Worm (Caenorhabditis elegans): ENCODE results near the gene Y38H8A.2.

Y38H8A.2 gene

DNA sequence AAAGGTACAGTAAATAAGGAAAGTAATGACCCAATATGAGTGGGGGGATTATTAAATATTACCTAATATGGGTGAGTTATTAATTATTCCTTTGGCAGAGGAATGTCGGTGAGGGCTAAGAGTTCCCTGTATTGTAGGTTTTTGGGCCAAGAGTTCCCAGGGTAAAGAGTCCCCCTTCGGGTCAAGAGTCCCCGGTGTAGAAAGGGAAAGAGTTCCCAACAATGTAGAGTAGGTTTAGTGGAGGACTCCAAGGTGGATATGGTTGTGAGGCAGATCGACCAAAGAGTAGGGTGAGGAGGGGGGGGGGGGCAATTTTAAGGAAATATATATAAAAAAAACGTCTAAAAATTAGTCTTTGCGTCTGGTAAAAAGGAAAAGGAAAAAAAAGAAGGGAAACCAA is 17.3 kb upstream of the Y38H8A.2 start:
- TF ChIP-seq ttx-3 (tag; optimal IDR thresholded peaks at IDR 0.05) = no peak
- no peak for TF ChIP-seq hlh-13 (GFP tag; optimal IDR thresholded peaks at IDR 0.05)
- no peak for TF ChIP-seq unc-86 (tag; optimal IDR thresholded peaks at IDR 0.05)
- TF ChIP-seq dve-1 (tag; optimal IDR thresholded peaks at IDR 0.05) = no peak
- no peak for TF ChIP-seq pros-1 (tag; optimal IDR thresholded peaks at IDR 0.05)
- no peak for TF ChIP-seq madf-2 (tag; optimal IDR thresholded peaks at IDR 0.05)
- TF ChIP-seq eyg-1 (tag; optimal IDR thresholded peaks at IDR 0.05) = no peak
- no peak for TF ChIP-seq pha-4 (tag; optimal IDR thresholded peaks at IDR 0.05)
- TF ChIP-seq hlh-6 (tag; optimal IDR thresholded peaks at IDR 0.05) = no peak
- TF ChIP-seq F13H6.1 (tag; optimal IDR thresholded peaks at IDR 0.05) = no peak
- no peak for TF ChIP-seq ceh-31 (tag; optimal IDR thresholded peaks at IDR 0.05)
- TF ChIP-seq ceh-2 (tag; optimal IDR thresholded peaks at IDR 0.05) = no peak
- no peak for TF ChIP-seq elt-4 (tag; optimal IDR thresholded peaks at IDR 0.05)
- no peak for TF ChIP-seq ahr-1 (tag; optimal IDR thresholded peaks at IDR 0.05)

DNA sequence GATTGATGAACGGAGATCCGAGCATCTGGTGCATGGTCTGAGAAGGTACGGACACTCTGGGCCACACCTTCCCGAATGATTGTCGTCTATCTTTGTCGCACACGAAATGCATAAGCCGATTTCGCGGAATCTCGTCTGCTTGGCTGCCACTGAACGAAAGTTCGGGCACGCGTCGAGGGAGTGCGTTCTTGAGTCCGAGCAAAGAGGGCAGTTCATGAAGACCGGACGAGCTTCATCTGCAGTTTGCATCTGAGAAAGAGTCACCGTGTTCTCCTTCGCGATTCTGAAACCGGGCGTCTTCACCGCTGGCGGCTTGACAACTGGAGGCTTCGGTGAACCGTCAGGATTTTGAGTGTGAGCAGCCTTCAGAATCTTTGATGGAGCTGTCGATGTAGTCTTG is 16.0 kb upstream of the Y38H8A.2 start:
- TF ChIP-seq ceh-45 (GFP tag; IDR thresholded peaks at IDR 0.05) (no peak), unc-86 (tag; optimal IDR thresholded peaks at IDR 0.05) (no peak), tbx-2 (tag; optimal IDR thresholded peaks at IDR 0.05) (no peak), ceh-31 (tag; optimal IDR thresholded peaks at IDR 0.05) (no peak), Y22D7AL.16 (tag; optimal IDR thresholded peaks at IDR 0.05) (no peak), npax-4 (tag; optimal IDR thresholded peaks at IDR 0.05) (no peak), pqm-1 (tag; optimal IDR thresholded peaks at IDR 0.05) (no peak), unc-42 (tag; optimal IDR thresholded peaks at IDR 0.05) (no peak)

ce11 chrIV:13460876-13461275 is 13.4 kb upstream of the Y38H8A.2 start, which contains the start of gene Y38H8A.12:
Y38H8A.12 (minus strand) TSS chrIV:13460976.
- TF ChIP-seq pha-4 (tag; optimal IDR thresholded peaks at IDR 0.05) = no peak
- TF ChIP-seq hlh-30 (tag; optimal IDR thresholded peaks at IDR 0.05; ENCODE audit: insufficient read depth) = no peak
- no peak for TF ChIP-seq gmeb-2 (tag; optimal IDR thresholded peaks at IDR 0.05)
- TF ChIP-seq ceh-48 (tag; optimal IDR thresholded peaks at IDR 0.05) = no peak
- TF ChIP-seq sdc-2 (tag; optimal IDR thresholded peaks at IDR 0.05) = no peak
- TF ChIP-seq rnt-1 (tag; optimal IDR thresholded peaks at IDR 0.05) = no peak
- no peak for TF ChIP-seq ceh-45 (GFP tag; IDR thresholded peaks at IDR 0.05)
- no peak for TF ChIP-seq tbx-7 (tag; optimal IDR thresholded peaks at IDR 0.05)

DNA sequence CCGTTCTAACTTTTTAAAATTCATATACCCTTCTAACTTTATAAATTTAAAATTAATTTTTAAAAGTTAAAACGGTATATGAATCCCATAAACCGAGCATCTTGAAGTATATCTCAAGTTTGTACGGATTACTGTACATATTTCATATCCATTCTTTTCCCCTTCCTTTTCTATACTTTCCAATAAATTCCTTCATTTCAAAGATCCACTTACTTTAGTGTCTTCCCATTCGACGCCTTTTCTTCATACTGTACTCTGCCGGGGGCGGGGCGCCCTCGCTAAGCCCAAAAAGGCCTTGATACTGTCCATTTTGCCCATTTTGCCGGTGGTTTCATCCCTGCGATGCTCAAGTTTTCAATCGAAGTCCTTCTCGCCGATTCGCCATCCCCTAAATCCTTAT is 8.4 kb upstream of the Y38H8A.2 start, which contains the start of gene fezf-1:
TSS of gene fezf-1 (plus strand) at position 301 of the 400 bp plus-strand sequence.
- no peak for TF ChIP-seq pha-2 (tag; optimal IDR thresholded peaks at IDR 0.05)
- no peak for TF ChIP-seq ahr-1 (tag; optimal IDR thresholded peaks at IDR 0.05)
- no peak for TF ChIP-seq unc-86 (tag; optimal IDR thresholded peaks at IDR 0.05)
- TF ChIP-seq pqm-1 (tag; optimal IDR thresholded peaks at IDR 0.05) = no peak
- no peak for TF ChIP-seq pax-1 (tag; optimal IDR thresholded peaks at IDR 0.05)

ce11 chrIV:13472011-13472410 is 2.2 kb upstream of the Y38H8A.2 start, which contains the start of the genes ttbk-8.1 and Y38H8A.4:
ttbk-8.1 (plus strand) TSS chrIV:13472311.
Y38H8A.4 (minus strand) TSS chrIV:13472376.
- TF ChIP-seq ztf-16 (tag; optimal IDR thresholded peaks at IDR 0.05) (no peak), ama-1 (optimal IDR thresholded peaks at IDR 0.05) (no peak), K02D7.2 (tag; optimal IDR thresholded peaks at IDR 0.05) (no peak), ref-2 (tag; optimal IDR thresholded peaks at IDR 0.05) (no peak), unc-42 (tag; optimal IDR thresholded peaks at IDR 0.05) (no peak), pha-4 (tag; optimal IDR thresholded peaks at IDR 0.05) (no peak), pros-1 (tag; optimal IDR thresholded peaks at IDR 0.05) (no peak), rnt-1 (tag; optimal IDR thresholded peaks at IDR 0.05) (no peak), K09A11.1 (tag; optimal IDR thresholded peaks at IDR 0.05; ENCODE audit: insufficient read depth) (no peak), madf-2 (tag; optimal IDR thresholded peaks at IDR 0.05) (no peak), nhr-232 (tag; optimal IDR thresholded peaks at IDR 0.05) (no peak), sox-4 (tag; optimal IDR thresholded peaks at IDR 0.05) (no peak), pat-9 (tag; optimal IDR thresholded peaks at IDR 0.05) (no peak), pax-1 (tag; optimal IDR thresholded peaks at IDR 0.05) (no peak), pqm-1 (tag; optimal IDR thresholded peaks at IDR 0.05) (no peak), unc-3 (GFP tag; conservative IDR thresholded peaks at IDR 0.05) (no peak), unc-3 (tag; optimal IDR thresholded peaks at IDR 0.05) (no peak), npax-4 (tag; optimal IDR thresholded peaks at IDR 0.05) (no peak), F13H6.1 (tag; optimal IDR thresholded peaks at IDR 0.05) (no peak), zip-5 (tag; optimal IDR thresholded peaks at IDR 0.05) (no peak)
